Worm (Caenorhabditis elegans) whole organism, midembryonic: ENCODE measurements around the gene nep-23.

ENCODE experiments used
- T22C8.4 ChIP-seq: fragments of 200-800 bp; sonication (Bioruptor generic); IDR thresholded peaks from 2 replicates; pipeline ENCODE4 v1.3.6; 2022; ENCODE audit warnings: missing genetic modification characterization, missing compliant biosample characterization
- flt-1 ChIP-seq: fragments of 200-800 bp; sonication (Bioruptor generic); IDR thresholded peaks from 2 replicates; pipeline ENCODE4 v1.3.6; 2022; ENCODE audit warnings: missing genetic modification characterization, missing compliant biosample characterization
- med-1 ChIP-seq: sonication (generic microtip); optimal IDR thresholded peaks from 2 replicates; lab custom pipeline; 2017; ENCODE audit warnings: missing genetic modification characterization, mild to moderate bottlenecking, missing compliant biosample characterization, antibody characterized with exemption, missing genetic modification reagents; ENCODE audit not compliant: insufficient read depth

DNA sequence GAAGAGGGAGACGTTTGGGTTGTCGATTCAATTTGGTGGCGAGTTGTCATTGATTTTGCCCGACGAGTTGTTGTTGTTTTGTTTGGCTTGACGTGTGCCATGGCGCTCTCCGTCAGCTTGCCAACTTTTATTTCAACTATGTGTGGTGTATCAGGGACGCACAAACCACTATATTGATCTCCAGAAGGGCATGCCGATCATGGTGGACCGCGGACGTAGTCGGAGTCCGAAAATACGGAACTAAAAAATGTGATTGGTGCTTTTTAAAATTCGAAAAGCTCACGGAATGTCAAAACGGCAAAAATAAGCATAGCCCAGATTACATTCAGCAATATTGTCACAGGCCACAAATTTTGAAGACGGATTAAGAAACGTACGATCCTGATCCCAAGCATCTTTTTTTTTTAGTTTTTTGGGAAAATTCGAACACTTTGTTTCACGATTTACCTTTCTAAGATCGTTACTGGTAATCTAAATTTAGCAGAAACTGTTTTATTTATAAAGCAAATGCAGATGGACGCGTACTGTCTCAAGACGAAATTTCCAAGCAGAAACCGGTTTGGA, 847 bp upstream of the nep-23 start, which contains the start of the genes Y116A8C.470 and Y116A8C.463:
- TF ChIP-seq med-1 (no peak), flt-1 (GFP tag; lab: Robert Waterston, UW) (no peak), T22C8.4 (GFP tag; lab: Robert Waterston, UW) (no peak)
